Worm (Caenorhabditis elegans) whole organism, late embryonic: ENCODE measurements around the gene srw-85.

ENCODE experiments used
- ama-1 ChIP-seq: fragments of 150-350 bp; optimal IDR thresholded peaks from 2 replicates; lab custom pipeline; 2014
- dve-1 ChIP-seq: sonication (generic microtip); optimal IDR thresholded peaks from 2 replicates; lab custom pipeline; 2017; ENCODE audit warnings: antibody characterized with exemption, mild to moderate bottlenecking, missing genetic modification characterization, missing compliant biosample characterization
- ets-4 ChIP-seq: sonication (generic microtip); optimal IDR thresholded peaks from 2 replicates; lab custom pipeline; 2016; ENCODE audit warnings: missing genetic modification characterization, missing compliant biosample characterization
- pha-4 ChIP-seq: fragments of 150-350 bp; optimal IDR thresholded peaks from 2 replicates; lab custom pipeline; 2018; ENCODE audit warnings: missing biosample characterization, missing genetic modification reagents, missing genetic modification characterization
- sdc-2 ChIP-seq: sonication (generic microtip); optimal IDR thresholded peaks from 2 replicates; lab custom pipeline; 2016; ENCODE audit warnings: missing genotype, missing genetic modification characterization, missing compliant biosample characterization
- tbx-2 ChIP-seq: sonication (generic microtip); optimal IDR thresholded peaks from 2 replicates; lab custom pipeline; 2016; ENCODE audit warnings: missing genetic modification characterization, missing compliant biosample characterization
- tbx-7 ChIP-seq: sonication (generic microtip); optimal IDR thresholded peaks from 2 replicates; lab custom pipeline; 2016; ENCODE audit warnings: missing genotype, missing genetic modification characterization, missing compliant biosample characterization

- TF ChIP-seq ets-4 (tag; lab: Kevin White, UChicago) (no peak), dve-1 (tag; lab: Kevin White, UChicago) (no peak), tbx-2 (tag; lab: Kevin White, UChicago) (no peak), pha-4 (tag; lab: Kevin White, UChicago) (no peak), ama-1 (lab: Kevin White, UChicago) (no peak), tbx-7 (tag; lab: Kevin White, UChicago) (no peak), sdc-2 (tag; lab: Kevin White, UChicago) (no peak)
These were observed 32.1 kb downstream of the srw-85 start, which contains the start of gene C25F9.13 for ce11 chrV:19398882-19399281.
